Fruit fly (Drosophila melanogaster): Measurements from ENCODE around the gene CG15034.

CG15034 gene

dm6 chrX:7318464-7318863 lies 28.8 kb downstream of the CG15034 start:
- TF ChIP-seq CG12605 (GFP tag; IDR thresholded peaks at IDR 0.05) (no peak), Pif1B (GFP tag; optimal IDR thresholded peaks at IDR 0.05) (no peak), D1 (tag; optimal IDR thresholded peaks at IDR 0.05) (no peak), Ets98B (GFP tag; IDR thresholded peaks at IDR 0.05) (no peak), CG8159 (tag; optimal IDR thresholded peaks at IDR 0.05) (no peak), CG14655 (GFP tag; optimal IDR thresholded peaks at IDR 0.05) (no peak), CG4496 (GFP tag; IDR thresholded peaks at IDR 0.05) (no peak), Pif1A (GFP tag; optimal IDR thresholded peaks at IDR 0.05) (no peak), CG17806 (tag; optimal IDR thresholded peaks at IDR 0.05) (no peak), CG34367 (tag; optimal IDR thresholded peaks at IDR 0.05) (no peak), CG9948 (tag; optimal IDR thresholded peaks at IDR 0.05) (no peak)

- TF ChIP-seq Pif1B (GFP tag; optimal IDR thresholded peaks at IDR 0.05): no peak
- TF ChIP-seq Ets98B (GFP tag; IDR thresholded peaks at IDR 0.05): no peak
- no peak for TF ChIP-seq CG4496 (GFP tag; IDR thresholded peaks at IDR 0.05)
- no peak for TF ChIP-seq CG34367 (tag; optimal IDR thresholded peaks at IDR 0.05)
- no peak for TF ChIP-seq EcR (GFP tag; optimal IDR thresholded peaks at IDR 0.05)
- TF ChIP-seq CG17806 (tag; optimal IDR thresholded peaks at IDR 0.05): no peak
- TF ChIP-seq gl (tag; optimal IDR thresholded peaks at IDR 0.05): no peak
- TF ChIP-seq CG10348 (GFP tag; IDR thresholded peaks at IDR 0.05): no peak
- TF ChIP-seq CG14655 (GFP tag; optimal IDR thresholded peaks at IDR 0.05): no peak
Observed at dm6 chrX:7317214-7318210, 29.8 kb downstream of the CG15034 start.

- TF ChIP-seq gl (tag; optimal IDR thresholded peaks at IDR 0.05) (no peak), Pif1A (GFP tag; optimal IDR thresholded peaks at IDR 0.05) (no peak), CG12605 (GFP tag; IDR thresholded peaks at IDR 0.05) (no peak), CG13204 (GFP tag; optimal IDR thresholded peaks at IDR 0.05) (no peak), D1 (tag; optimal IDR thresholded peaks at IDR 0.05) (no peak), CG15710 (tag; optimal IDR thresholded peaks at IDR 0.05) (no peak), CG9948 (tag; optimal IDR thresholded peaks at IDR 0.05) (no peak), Ets98B (GFP tag; IDR thresholded peaks at IDR 0.05) (no peak), CG17806 (tag; optimal IDR thresholded peaks at IDR 0.05) (no peak), CG8301 (tag; optimal IDR thresholded peaks at IDR 0.05) (no peak), Pif1B (GFP tag; optimal IDR thresholded peaks at IDR 0.05) (no peak)
Observed at dm6 chrX:7315925-7316650, 31.2 kb downstream of the CG15034 start.

- TF ChIP-seq CG4496 (GFP tag; IDR thresholded peaks at IDR 0.05): peak; percentile 61; the same call in 2 of the 3 replicates
- TF ChIP-seq CG14655 (GFP tag; optimal IDR thresholded peaks at IDR 0.05): peak; percentile 43
- TF ChIP-seq CG10348 (GFP tag; IDR thresholded peaks at IDR 0.05): no peak
- TF ChIP-seq CG8301 (tag; optimal IDR thresholded peaks at IDR 0.05): peak; percentile 45
- no peak for TF ChIP-seq D1 (tag; optimal IDR thresholded peaks at IDR 0.05)
- TF ChIP-seq Snoo (tag; optimal IDR thresholded peaks at IDR 0.05): no peak
- TF ChIP-seq CG15710 (tag; optimal IDR thresholded peaks at IDR 0.05): no peak
- peak; percentile 67 for TF ChIP-seq CG32121 (GFP tag; IDR thresholded peaks at IDR 0.05)
- TF ChIP-seq Pif1A (GFP tag; optimal IDR thresholded peaks at IDR 0.05): no peak
- TF ChIP-seq fd96Ca (GFP tag; IDR thresholded peaks at IDR 0.05): peak; percentile 75
- TF ChIP-seq CG12605 (GFP tag; IDR thresholded peaks at IDR 0.05): no peak; the same call in 1 of the 2 replicates
- no peak for TF ChIP-seq rn (GFP tag; IDR thresholded peaks at IDR 0.05)
- TF ChIP-seq CG13204 (GFP tag; optimal IDR thresholded peaks at IDR 0.05): no peak
- TF ChIP-seq CG8159 (tag; optimal IDR thresholded peaks at IDR 0.05): no peak
- TF ChIP-seq CG17806 (tag; optimal IDR thresholded peaks at IDR 0.05): peak; percentile 21
- TF ChIP-seq CG9948 (tag; optimal IDR thresholded peaks at IDR 0.05): peak; percentile 8
- peak; percentile 57 for TF ChIP-seq Ets98B (GFP tag; IDR thresholded peaks at IDR 0.05)
- no peak for TF ChIP-seq gl (tag; optimal IDR thresholded peaks at IDR 0.05)
Observed at dm6 chrX:7312406-7312805, 34.9 kb downstream of the CG15034 start.

- TF ChIP-seq CG32121 (GFP tag; IDR thresholded peaks at IDR 0.05) (no peak), CG17806 (tag; optimal IDR thresholded peaks at IDR 0.05) (no peak), CG4496 (GFP tag; IDR thresholded peaks at IDR 0.05) (no peak), gl (tag; optimal IDR thresholded peaks at IDR 0.05) (no peak), fd96Ca (GFP tag; IDR thresholded peaks at IDR 0.05) (no peak), Pif1B (GFP tag; optimal IDR thresholded peaks at IDR 0.05) (no peak), Ets98B (GFP tag; IDR thresholded peaks at IDR 0.05) (no peak), CG10348 (GFP tag; IDR thresholded peaks at IDR 0.05) (no peak), CG14655 (GFP tag; optimal IDR thresholded peaks at IDR 0.05) (no peak), CG9948 (tag; optimal IDR thresholded peaks at IDR 0.05) (no peak), rn (GFP tag; IDR thresholded peaks at IDR 0.05) (no peak), CG15710 (tag; optimal IDR thresholded peaks at IDR 0.05) (no peak), Snoo (tag; optimal IDR thresholded peaks at IDR 0.05) (no peak), Pif1A (GFP tag; optimal IDR thresholded peaks at IDR 0.05) (no peak), CG34367 (tag; optimal IDR thresholded peaks at IDR 0.05) (no peak)
Observed at dm6 chrX:7308794-7309193, 38.5 kb downstream of the CG15034 start.
